Fruit fly (Drosophila melanogaster) whole organism, embryonic: ENCODE data around the gene ab.

Experiments
- Awh ChIP-seq: fragments of 200-800 bp; sonication (Bioruptor generic); IDR thresholded peaks from 2 replicates; pipeline ENCODE4, ENCODE4 v1.3.6; 2022; ENCODE audit warnings: missing biosample characterization, missing genetic modification characterization
- inv ChIP-seq: fragments of 200-800 bp; sonication (Bioruptor generic); IDR thresholded peaks from 2 replicates; pipeline ENCODE4 v1.3.6; 2022; ENCODE audit warnings: missing biosample characterization, missing genetic modification characterization; ENCODE audit not compliant: partially characterized antibody

dm6 chr2L:11196781-11197180, 13.7 kb upstream of the ab start:
- TF ChIP-seq inv (GFP tag; lab: Robert Waterston, UW) (no peak), Awh (GFP tag; lab: Robert Waterston, UW) (0 out of 2 replicates have a peak, but pooled peaks have one; percentile 32)
